Fruit fly (Drosophila melanogaster) whole organism, embryonic: ENCODE results near the gene Sgp.

ENCODE experiments used
- Atf6 ChIP-seq: fragments of 200-800 bp; sonication (Bioruptor generic); IDR thresholded peaks from 2 replicates; pipeline ENCODE4 v1.3.6; 2022; ENCODE audit warnings: missing biosample characterization, missing genetic modification characterization
- BEAF-32 ChIP-seq: fragments of 200-800 bp; sonication (Bioruptor generic); optimal IDR thresholded peaks from 3 replicates; lab custom pipeline; 2017; ENCODE audit warnings: missing biosample characterization, missing genetic modification characterization, mild to moderate bottlenecking, moderate library complexity, missing genetic modification reagents
- Blimp-1 ChIP-seq: fragments of 200-800 bp; sonication (Bioruptor generic); optimal IDR thresholded peaks from 3 replicates; lab custom pipeline; 2018; ENCODE audit warnings: missing biosample characterization, missing genetic modification characterization, mild to moderate bottlenecking, moderate library complexity, missing genetic modification reagents
- CG11085 ChIP-seq: fragments of 200-800 bp; sonication (Bioruptor generic); IDR thresholded peaks from 2 replicates; pipeline ENCODE4 v1.3.6; 2022; ENCODE audit warnings: missing biosample characterization, missing genetic modification characterization
- CG11504 ChIP-seq: fragments of 200-800 bp; sonication (Bioruptor generic); optimal IDR thresholded peaks from 3 replicates; lab custom pipeline; 2019; ENCODE audit warnings: missing biosample characterization, mild to moderate bottlenecking, missing genetic modification characterization, moderate library complexity
- CG14710 ChIP-seq: fragments of 200-800 bp; sonication (Bioruptor generic); optimal IDR thresholded peaks from 3 replicates; lab custom pipeline; 2019; ENCODE audit warnings: missing biosample characterization, mild to moderate bottlenecking, missing genetic modification characterization, moderate library complexity
- CG14860 ChIP-seq: fragments of 200-800 bp; sonication (Bioruptor generic); IDR thresholded peaks from 3 replicates; pipeline ENCODE4 v1.3.6; 2022; ENCODE audit warnings: missing biosample characterization, missing genetic modification characterization; ENCODE audit not compliant: partially characterized antibody
- CG15479 ChIP-seq: fragments of 200-800 bp; sonication (Bioruptor generic); optimal IDR thresholded peaks from 3 replicates; lab custom pipeline; 2019; ENCODE audit warnings: missing biosample characterization, mild to moderate bottlenecking, missing genetic modification characterization, moderate library complexity
- CG15514 ChIP-seq: fragments of 200-800 bp; sonication (Bioruptor generic); optimal IDR thresholded peaks from 3 replicates; lab custom pipeline; 2017; ENCODE audit warnings: missing biosample characterization, missing genetic modification characterization, mild to moderate bottlenecking, moderate library complexity, missing genetic modification reagents
- CG15601 ChIP-seq: fragments of 200-800 bp; sonication (Bioruptor generic); optimal IDR thresholded peaks from 3 replicates; lab custom pipeline; 2019; ENCODE audit warnings: missing biosample characterization, mild to moderate bottlenecking, missing genetic modification characterization, moderate library complexity
- CG2712 ChIP-seq: fragments of 200-800 bp; optimal IDR thresholded peaks from 3 replicates; lab custom pipeline; 2019; ENCODE audit warnings: missing biosample characterization, mild to moderate bottlenecking, missing genetic modification characterization, moderate library complexity
- CG33213 ChIP-seq: fragments of 200-800 bp; sonication (Bioruptor generic); optimal IDR thresholded peaks from 3 replicates; lab custom pipeline; 2016; ENCODE audit warnings: missing biosample characterization, missing genetic modification characterization
- CG6272 ChIP-seq: fragments of 200-800 bp; sonication (Bioruptor generic); IDR thresholded peaks from 2 replicates; pipeline ENCODE4 v1.3.6; 2022; ENCODE audit warnings: missing biosample characterization, missing genetic modification characterization
- CG7839 ChIP-seq: fragments of 200-800 bp; sonication (Bioruptor generic); optimal IDR thresholded peaks from 3 replicates; lab custom pipeline; 2018; ENCODE audit warnings: missing biosample characterization, mild to moderate bottlenecking, missing genetic modification characterization, moderate library complexity
- CG8290 ChIP-seq, 3 experiments: fragments of 200-800 bp; sonication (Bioruptor generic); optimal IDR thresholded peaks; 2 replicates each; lab custom pipeline; 2016 to 2019; ENCODE audit warnings: missing biosample characterization in 3 of 3, missing genetic modification characterization in 3 of 3, mild to moderate bottlenecking in 2 of 3, moderate library complexity in 1 of 3
- CG8478 ChIP-seq: fragments of >200 bp; optimal IDR thresholded peaks from 2 replicates; lab custom pipeline; 2018
- CTCF ChIP-seq: fragments of 200-800 bp; sonication (Bioruptor generic); optimal IDR thresholded peaks from 2 replicates; lab custom pipeline; 2017; ENCODE audit warnings: missing biosample characterization, mild to moderate bottlenecking, missing genetic modification characterization, moderate library complexity
- CoRest ChIP-seq: fragments of 200-800 bp; sonication (Bioruptor generic); optimal IDR thresholded peaks from 3 replicates; lab custom pipeline; 2018; ENCODE audit warnings: missing biosample characterization, mild to moderate bottlenecking, missing genetic modification characterization, moderate library complexity
- Dek ChIP-seq: fragments of 200-800 bp; sonication (Bioruptor generic); optimal IDR thresholded peaks from 3 replicates; lab custom pipeline; 2019; ENCODE audit warnings: missing biosample characterization, mild to moderate bottlenecking, missing genetic modification characterization, moderate library complexity
- Dfd ChIP-seq, 2 experiments: fragments of >200 bp; optimal IDR thresholded peaks; 2 replicates each; lab custom pipeline; 2017; ENCODE audit warnings: missing biosample characterization in 2 of 2, missing genetic modification characterization in 2 of 2
- Dll ChIP-seq: fragments of 200-800 bp; sonication (Bioruptor generic); IDR thresholded peaks from 4 replicates; pipeline ENCODE4 v1.3.6; 2022; ENCODE audit warnings: missing biosample characterization, missing genetic modification characterization; ENCODE audit not compliant: partially characterized antibody
- Dp ChIP-seq: fragments of 200-800 bp; sonication (Bioruptor generic); optimal IDR thresholded peaks from 2 replicates; lab custom pipeline; 2018; ENCODE audit warnings: missing biosample characterization, mild to moderate bottlenecking, missing genetic modification characterization, moderate library complexity
- Dref ChIP-seq: fragments of 200-800 bp; sonication (Bioruptor generic); IDR thresholded peaks from 2 replicates; pipeline ENCODE4 v1.3.6; 2022; ENCODE audit warnings: missing biosample characterization, missing genetic modification characterization
- Eip74EF ChIP-seq, 2 experiments: fragments of 200-800 bp in 1 of 2; fragments of >200 bp in 1 of 2; sonication (Bioruptor generic) in 1 of 2; optimal IDR thresholded peaks; 2 replicates each; lab custom pipeline; 2017 to 2019; ENCODE audit warnings: missing biosample characterization in 2 of 2, missing genetic modification characterization in 2 of 2, mild to moderate bottlenecking in 1 of 2, moderate library complexity in 1 of 2
- Elba2 ChIP-seq: fragments of 200-800 bp; sonication (Bioruptor generic); optimal IDR thresholded peaks from 3 replicates; lab custom pipeline; 2016; ENCODE audit warnings: missing biosample characterization, missing genetic modification characterization
- HLH4C ChIP-seq: fragments of 200-800 bp; sonication (Bioruptor generic); IDR thresholded peaks from 3 replicates; pipeline ENCODE4 v1.3.6; 2022; ENCODE audit warnings: missing biosample characterization, missing genetic modification characterization; ENCODE audit not compliant: partially characterized antibody
- HLH54F ChIP-seq: fragments of 200-800 bp; sonication (Bioruptor generic); optimal IDR thresholded peaks from 3 replicates; lab custom pipeline; 2016; ENCODE audit warnings: missing biosample characterization, missing genetic modification characterization
- HmgD ChIP-seq: fragments of 200-800 bp; sonication (Bioruptor generic); optimal IDR thresholded peaks from 3 replicates; lab custom pipeline; 2016; ENCODE audit warnings: missing biosample characterization, missing genetic modification characterization
- Lim3 ChIP-seq: fragments of 200-800 bp; sonication (Bioruptor generic); IDR thresholded peaks from 2 replicates; pipeline ENCODE4 v1.3.6; 2022; ENCODE audit warnings: missing biosample characterization, missing genetic modification characterization
- Mad ChIP-seq: fragments of 200-800 bp; sonication (Bioruptor generic); optimal IDR thresholded peaks from 2 replicates; lab custom pipeline; 2016; ENCODE audit warnings: missing biosample characterization, missing genetic modification characterization
- Max ChIP-seq: fragments of 200-800 bp; sonication (Bioruptor generic); optimal IDR thresholded peaks from 2 replicates; lab custom pipeline; 2016; ENCODE audit warnings: missing biosample characterization, mild to moderate bottlenecking, missing genetic modification characterization
- Myb ChIP-seq: fragments of 200-800 bp; sonication (Bioruptor generic); optimal IDR thresholded peaks from 2 replicates; lab custom pipeline; 2016; ENCODE audit warnings: missing biosample characterization, missing genetic modification characterization
- Opbp ChIP-seq: fragments of 200-800 bp; sonication (Bioruptor generic); IDR thresholded peaks from 3 replicates; pipeline ENCODE4 v1.3.6; 2022; ENCODE audit warnings: missing biosample characterization, missing genetic modification characterization; ENCODE audit not compliant: partially characterized antibody
- Sin3A ChIP-seq: fragments of >200 bp; optimal IDR thresholded peaks from 2 replicates; lab custom pipeline; 2018
- aop ChIP-seq: fragments of 200-800 bp; sonication (Bioruptor generic); IDR thresholded peaks from 2 replicates; pipeline ENCODE4 v1.3.6; 2022; ENCODE audit warnings: missing biosample characterization, missing genetic modification characterization
- ato ChIP-seq: fragments of 200-800 bp; sonication (Bioruptor generic); IDR thresholded peaks from 2 replicates; pipeline ENCODE4 v1.3.6; 2022; ENCODE audit warnings: missing biosample characterization, missing genetic modification characterization; ENCODE audit not compliant: partially characterized antibody
- bbx ChIP-seq: fragments of 200-800 bp; sonication (Bioruptor generic); IDR thresholded peaks from 2 replicates; pipeline ENCODE4 v1.3.6; 2022; ENCODE audit warnings: missing biosample characterization, missing genetic modification characterization; ENCODE audit not compliant: partially characterized antibody
- crp ChIP-seq, 2 experiments: fragments of 200-800 bp; sonication (Bioruptor generic); optimal IDR thresholded peaks; 2 replicates in 1 of 2; 3 replicates in 1 of 2; lab custom pipeline; 2017; ENCODE audit warnings: missing biosample characterization in 2 of 2, missing genetic modification characterization in 2 of 2, mild to moderate bottlenecking in 1 of 2, moderate library complexity in 1 of 2
- dpn ChIP-seq, 2 experiments: fragments of 200-800 bp; sonication (Bioruptor generic); optimal IDR thresholded peaks; 3 replicates each; lab custom pipeline; 2016; ENCODE audit warnings: missing biosample characterization in 2 of 2, missing genetic modification characterization in 2 of 2
- hb ChIP-seq: fragments of 200-800 bp; sonication (Bioruptor generic); IDR thresholded peaks from 3 replicates; pipeline ENCODE4 v1.3.6; 2022; ENCODE audit warnings: missing biosample characterization, missing genetic modification characterization; ENCODE audit not compliant: partially characterized antibody
- hkb ChIP-seq, 2 experiments: fragments of 200-800 bp in 1 of 2; fragments of >200 bp in 1 of 2; sonication (Bioruptor generic) in 1 of 2; IDR thresholded peaks in 1 of 2; optimal IDR thresholded peaks in 1 of 2; 2 replicates each; pipeline versions ENCODE4 v1.3.6 to Lab custom; 2017 to 2022; ENCODE audit warnings: missing biosample characterization in 1 of 2, missing genetic modification characterization in 1 of 2
- maf-S ChIP-seq: fragments of 200-800 bp; sonication (Bioruptor generic); optimal IDR thresholded peaks from 2 replicates; lab custom pipeline; 2016; ENCODE audit warnings: missing biosample characterization, missing genetic modification characterization
- mld ChIP-seq: fragments of 200-800 bp; sonication (Bioruptor generic); IDR thresholded peaks from 3 replicates; pipeline ENCODE4 v1.3.6; 2022; ENCODE audit warnings: missing biosample characterization, missing genetic modification characterization; ENCODE audit not compliant: partially characterized antibody
- phol ChIP-seq: fragments of 200-800 bp; sonication (Bioruptor generic); optimal IDR thresholded peaks from 3 replicates; lab custom pipeline; 2018; ENCODE audit warnings: missing biosample characterization, mild to moderate bottlenecking, missing genetic modification characterization, moderate library complexity
- sqz ChIP-seq: fragments of 200-800 bp; sonication (Bioruptor generic); optimal IDR thresholded peaks from 3 replicates; lab custom pipeline; 2018; ENCODE audit warnings: missing biosample characterization, mild to moderate bottlenecking, missing genetic modification characterization
- stwl ChIP-seq: fragments of 200-800 bp; sonication (Bioruptor generic); optimal IDR thresholded peaks from 3 replicates; lab custom pipeline; 2018; ENCODE audit warnings: missing biosample characterization, mild to moderate bottlenecking, missing genetic modification characterization, moderate library complexity
- toy ChIP-seq: fragments of 200-800 bp; sonication (Bioruptor generic); IDR thresholded peaks from 2 replicates; pipeline ENCODE4 v1.3.6; 2022; ENCODE audit warnings: missing biosample characterization, missing genetic modification characterization
- unpg ChIP-seq: fragments of 200-800 bp; sonication (Bioruptor generic); optimal IDR thresholded peaks from 3 replicates; lab custom pipeline; 2018; ENCODE audit warnings: missing biosample characterization, mild to moderate bottlenecking, missing genetic modification characterization, moderate library complexity

Sgp gene

dm6 chr2L:8477971-8478370, 41.5 kb upstream of the Sgp start (continued):
- TF ChIP-seq Blimp-1 (GFP tag; lab: Kevin White, UChicago) = no peak
- TF ChIP-seq Mad (GFP tag; lab: Kevin White, UChicago) = no peak
- peak in 1 of 2 experiments; percentile 90 for TF ChIP-seq Eip74EF (GFP tag; optimal IDR thresholded peaks at IDR 0.05; lab: Kevin White, UChicago)
- peak; percentile 46 for TF ChIP-seq CG33213
- peak; percentile 82 for TF ChIP-seq CG8290 (GFP tag; optimal IDR thresholded peaks at IDR 0.05; lab: Kevin White, UChicago)
- peak in 1 of 2 experiments; percentile 10 for TF ChIP-seq CG8290 (tag; optimal IDR thresholded peaks at IDR 0.05; lab: Kevin White, UChicago)
- TF ChIP-seq hb (GFP tag; lab: Robert Waterston, UW) = 0 out of 3 replicates have a peak, but pooled peaks have one; percentile 40
- TF ChIP-seq mld = no peak
- 0 out of 2 replicates have a peak, but pooled peaks have one; percentile 12 for TF ChIP-seq CG6272 (GFP tag; lab: Robert Waterston, UW)
- peak; percentile 72; the same call in 2 of the 3 replicates for TF ChIP-seq Opbp (GFP tag; lab: Robert Waterston, UW)
- TF ChIP-seq hkb (optimal IDR thresholded peaks at IDR 0.05; lab: Kevin White, UChicago) = peak; percentile 2
- no peak for TF ChIP-seq hkb (GFP tag; IDR thresholded peaks at IDR 0.05; lab: Robert Waterston, UW)
- TF ChIP-seq CG2712 = peak; percentile 28
- TF ChIP-seq Max (GFP tag; lab: Kevin White, UChicago) = peak; percentile 1
- no peak for TF ChIP-seq aop (GFP tag; lab: Robert Waterston, UW)
- TF ChIP-seq BEAF-32 (GFP tag; lab: Kevin White, UChicago) = peak; percentile 54
- peak; percentile 46 for TF ChIP-seq Dek (tag; lab: Kevin White, UChicago)
- no peak for TF ChIP-seq Lim3 (GFP tag; lab: Robert Waterston, UW)
- peak in 1 of 2 experiments; percentile 20 for TF ChIP-seq dpn (GFP tag; optimal IDR thresholded peaks at IDR 0.05; lab: Kevin White, UChicago)
- TF ChIP-seq maf-S = peak; percentile 3
- peak; percentile 84 for TF ChIP-seq HmgD
- TF ChIP-seq ato (GFP tag; lab: Robert Waterston, UW) = 0 out of 2 replicates have a peak, but pooled peaks have one; percentile 29
- TF ChIP-seq stwl = peak; percentile 86
- peak; percentile 54 for TF ChIP-seq CG14860 (GFP tag; lab: Robert Waterston, UW)
- TF ChIP-seq Dp = peak; percentile 90
- TF ChIP-seq Sin3A (lab: Kevin White, UChicago) = no peak
- peak; percentile 22 for TF ChIP-seq CG15514 (GFP tag; lab: Kevin White, UChicago)
- peak; percentile 19; the same call in 1 of the 4 replicates for TF ChIP-seq Dll (GFP tag; lab: Robert Waterston, UW)
- peak; percentile 20 for TF ChIP-seq CG15601 (tag; lab: Kevin White, UChicago)
- peak in 1 of 2 experiments; percentile 69 for TF ChIP-seq crp (GFP tag; optimal IDR thresholded peaks at IDR 0.05; lab: Kevin White, UChicago)
- TF ChIP-seq CG14710 = peak; percentile 55
- TF ChIP-seq CTCF (GFP tag; lab: Kevin White, UChicago) = peak; percentile 59
- TF ChIP-seq HLH4C (GFP tag; lab: Robert Waterston, UW) = peak; percentile 49; the same call in 1 of the 3 replicates
- no peak for TF ChIP-seq Atf6 (GFP tag; lab: Robert Waterston, UW)
- TF ChIP-seq CG7839 (tag; lab: Kevin White, UChicago) = peak; percentile 5
- TF ChIP-seq CG15479 (GFP tag; lab: Kevin White, UChicago) = peak; percentile 88
- peak in 1 of 2 experiments; percentile 98 for TF ChIP-seq Dfd (GFP tag; optimal IDR thresholded peaks at IDR 0.05; lab: Kevin White, UChicago)
- no peak for TF ChIP-seq unpg (GFP tag; lab: Kevin White, UChicago)
- peak; percentile 63 for TF ChIP-seq CoRest (tag; lab: Kevin White, UChicago)
- peak; percentile 41 for TF ChIP-seq CG11504
- peak; percentile 100 for TF ChIP-seq Myb (GFP tag; lab: Kevin White, UChicago)
- no peak for TF ChIP-seq Elba2 (GFP tag; lab: Kevin White, UChicago)
- peak; percentile 89 for TF ChIP-seq Dref
- peak; percentile 51 for TF ChIP-seq phol (tag; lab: Kevin White, UChicago)
- peak; percentile 87 for TF ChIP-seq CG8478 (lab: Kevin White, UChicago)
- TF ChIP-seq bbx (GFP tag; lab: Robert Waterston, UW) = peak; percentile 52; the same call in 1 of the 2 replicates
- TF ChIP-seq HLH54F (GFP tag; lab: Kevin White, UChicago) = peak; percentile 1
- TF ChIP-seq toy (GFP tag; lab: Robert Waterston, UW) = no peak
- no peak for TF ChIP-seq sqz (GFP tag; lab: Kevin White, UChicago)
- TF ChIP-seq CG11085 = no peak
